Fruit fly (Drosophila melanogaster) S2 (cell line): Measurements from ENCODE around the gene Amun.

Source experiments
- CG8478 ChIP-seq: fragments of >200 bp; optimal IDR thresholded peaks from 2 replicates; lab custom pipeline; 2018
- CTCF ChIP-seq, 2 experiments: fragments of >200 bp; optimal IDR thresholded peaks; 2 replicates each; lab custom pipeline; 2018

- TF ChIP-seq CG8478 (lab: Kevin White, UChicago): no peak
- TF ChIP-seq CTCF (optimal IDR thresholded peaks at IDR 0.05; lab: Kevin White, UChicago): no peak
These were observed 17.3 kb upstream of the Amun start, which contains the start of gene inaF-B for dm6 chrX:11732670-11733069.
